Worm (Caenorhabditis elegans): Measurements from ENCODE around the gene egrh-3.

ce11 chrIV:2640950-2641349 is 47.6 kb downstream of the egrh-3 start, which contains the start of the genes mdf-2 and nduv-3:
- TF ChIP-seq unc-62 (GFP tag; optimal IDR thresholded peaks at IDR 0.05) (no peak), snpc-4 (GFP tag; optimal IDR thresholded peaks at IDR 0.05) (no peak), snpc-4 (tag; optimal IDR thresholded peaks at IDR 0.05) (peak in 3 of 4 experiments; percentile 33 to 44 (median 36)), egrh-3 (GFP tag; IDR thresholded peaks at IDR 0.05) (no peak), K12H6.12 (tag; optimal IDR thresholded peaks at IDR 0.05) (no peak)

Measured in whole organism, young adult.